Fruit fly (Drosophila melanogaster) whole organism, prepupa: ENCODE data around the gene CG34300.

Source experiments
- Blimp-1 ChIP-seq: fragments of 200-800 bp; sonication (Bioruptor generic); optimal IDR thresholded peaks from 3 replicates; lab custom pipeline; 2017; ENCODE audit warnings: missing biosample characterization, missing genetic modification characterization, mild to moderate bottlenecking, moderate library complexity, missing genetic modification reagents
- CG10631 ChIP-seq: fragments of 200-800 bp; sonication (Bioruptor generic); optimal IDR thresholded peaks from 2 replicates; lab custom pipeline; 2016; ENCODE audit warnings: missing biosample characterization, missing genetic modification characterization
- CG10669 ChIP-seq: fragments of 200-800 bp; sonication (Bioruptor generic); optimal IDR thresholded peaks from 3 replicates; lab custom pipeline; 2018; ENCODE audit warnings: missing biosample characterization, mild to moderate bottlenecking, missing genetic modification characterization, moderate library complexity
- CG11762 ChIP-seq: fragments of 200-800 bp; sonication (Bioruptor generic); optimal IDR thresholded peaks from 3 replicates; lab custom pipeline; 2016; ENCODE audit warnings: missing biosample characterization, missing genetic modification characterization; ENCODE audit not compliant: insufficient read depth
- CG1621 ChIP-seq: fragments of 200-800 bp; sonication (Bioruptor generic); optimal IDR thresholded peaks from 3 replicates; lab custom pipeline; 2018; ENCODE audit warnings: missing biosample characterization, mild to moderate bottlenecking, missing genetic modification characterization
- CG16779 ChIP-seq: fragments of 200-800 bp; sonication (Bioruptor generic); optimal IDR thresholded peaks from 3 replicates; lab custom pipeline; 2017; ENCODE audit warnings: missing biosample characterization, mild to moderate bottlenecking, missing genetic modification characterization
- CG3032 ChIP-seq: fragments of 200-800 bp; optimal IDR thresholded peaks from 2 replicates; lab custom pipeline; 2019; ENCODE audit warnings: missing biosample characterization, mild to moderate bottlenecking, missing genetic modification characterization, moderate library complexity
- CG34406 ChIP-seq: fragments of 200-800 bp; sonication (Bioruptor generic); optimal IDR thresholded peaks from 3 replicates; lab custom pipeline; 2016; ENCODE audit warnings: missing biosample characterization, missing genetic modification characterization
- CG3919 ChIP-seq: fragments of 200-800 bp; sonication (Bioruptor generic); optimal IDR thresholded peaks from 3 replicates; lab custom pipeline; 2016; ENCODE audit warnings: missing biosample characterization, missing genetic modification characterization
- CG4318 ChIP-seq: fragments of 200-800 bp; sonication (Bioruptor generic); optimal IDR thresholded peaks from 3 replicates; lab custom pipeline; 2017; ENCODE audit warnings: missing biosample characterization, mild to moderate bottlenecking, missing genetic modification characterization
- CG6163 ChIP-seq: fragments of 200-800 bp; sonication (Bioruptor generic); IDR thresholded peaks from 3 replicates; pipeline ENCODE4 v1.3.6; 2022; ENCODE audit warnings: missing biosample characterization, missing genetic modification characterization
- CG6276 ChIP-seq: fragments of 200-800 bp; sonication (Bioruptor generic); optimal IDR thresholded peaks from 2 replicates; lab custom pipeline; 2017; ENCODE audit warnings: missing biosample characterization, mild to moderate bottlenecking, missing genetic modification characterization
- CG6792 ChIP-seq: fragments of 200-800 bp; sonication (Bioruptor generic); optimal IDR thresholded peaks from 3 replicates; lab custom pipeline; 2016; ENCODE audit warnings: missing biosample characterization, missing genetic modification characterization
- CG6808 ChIP-seq: fragments of 200-800 bp; sonication (Bioruptor generic); optimal IDR thresholded peaks from 3 replicates; lab custom pipeline; 2017; ENCODE audit warnings: missing biosample characterization, missing genetic modification characterization, mild to moderate bottlenecking, moderate library complexity, missing genetic modification reagents
- CG7368 ChIP-seq: fragments of 200-800 bp; sonication (Bioruptor generic); optimal IDR thresholded peaks from 3 replicates; lab custom pipeline; 2016; ENCODE audit warnings: missing biosample characterization, missing genetic modification characterization
- CG8119 ChIP-seq: fragments of 200-800 bp; sonication (Bioruptor generic); IDR thresholded peaks from 3 replicates; pipeline ENCODE4 v1.3.6; 2022; ENCODE audit warnings: missing biosample characterization, missing genetic modification characterization
- CG8319 ChIP-seq: fragments of 200-800 bp; sonication (Bioruptor generic); optimal IDR thresholded peaks from 3 replicates; lab custom pipeline; 2016; ENCODE audit warnings: missing biosample characterization, missing genetic modification characterization
- CG9139 ChIP-seq: fragments of 200-800 bp; sonication (Bioruptor generic); optimal IDR thresholded peaks from 3 replicates; lab custom pipeline; 2017; ENCODE audit warnings: missing biosample characterization, mild to moderate bottlenecking, missing genetic modification characterization
- Eip75B ChIP-seq: fragments of 200-800 bp; sonication (Bioruptor generic); optimal IDR thresholded peaks from 3 replicates; lab custom pipeline; 2016; ENCODE audit warnings: missing biosample characterization, missing genetic modification characterization
- Eip78C ChIP-seq: fragments of 200-800 bp; sonication (Bioruptor generic); peaks from one replicate; lab custom pipeline; 2016; ENCODE audit warnings: missing biosample characterization, missing genetic modification characterization
- Ets96B ChIP-seq: fragments of 200-800 bp; optimal IDR thresholded peaks from 2 replicates; lab custom pipeline; 2019; ENCODE audit warnings: missing biosample characterization, mild to moderate bottlenecking, missing genetic modification characterization, moderate library complexity
- Gug ChIP-seq: fragments of 200-800 bp; sonication (Bioruptor generic); IDR thresholded peaks from 2 replicates; pipeline ENCODE4 v1.3.6; 2022; ENCODE audit warnings: missing biosample characterization, missing genetic modification characterization
- Hr39 ChIP-seq: fragments of 200-800 bp; sonication (Bioruptor generic); optimal IDR thresholded peaks from 2 replicates; lab custom pipeline; 2016; ENCODE audit warnings: missing biosample characterization, missing genetic modification characterization
- Hr4 ChIP-seq: fragments of 200-800 bp; sonication (Bioruptor generic); optimal IDR thresholded peaks from 3 replicates; lab custom pipeline; 2016; ENCODE audit warnings: missing biosample characterization, missing genetic modification characterization
- Met ChIP-seq: fragments of 200-800 bp; sonication (Bioruptor generic); optimal IDR thresholded peaks from 3 replicates; lab custom pipeline; 2016; ENCODE audit warnings: missing biosample characterization, missing genetic modification characterization
- OdsH ChIP-seq: fragments of 200-800 bp; sonication (Bioruptor generic); optimal IDR thresholded peaks from 3 replicates; lab custom pipeline; 2016; ENCODE audit warnings: missing biosample characterization, missing genetic modification characterization
- Smox ChIP-seq: fragments of 200-800 bp; sonication (Bioruptor generic); optimal IDR thresholded peaks from 3 replicates; lab custom pipeline; 2016; ENCODE audit warnings: missing biosample characterization, missing genetic modification characterization
- Sox102F ChIP-seq: fragments of 200-800 bp; sonication (Bioruptor generic); optimal IDR thresholded peaks from 2 replicates; lab custom pipeline; 2016; ENCODE audit warnings: missing biosample characterization, mild to moderate bottlenecking, missing genetic modification characterization
- Sox14 ChIP-seq: fragments of 200-800 bp; sonication (Bioruptor generic); optimal IDR thresholded peaks from 3 replicates; lab custom pipeline; 2016; ENCODE audit warnings: missing biosample characterization, missing genetic modification characterization
- achi ChIP-seq: fragments of 200-800 bp; sonication (Bioruptor generic); optimal IDR thresholded peaks from 3 replicates; lab custom pipeline; 2016; ENCODE audit warnings: missing biosample characterization, missing genetic modification characterization
- acj6 ChIP-seq: fragments of 200-800 bp; sonication (Bioruptor generic); optimal IDR thresholded peaks from 3 replicates; lab custom pipeline; 2016; ENCODE audit warnings: missing biosample characterization, missing genetic modification characterization
- dac ChIP-seq: fragments of 200-800 bp; sonication (Bioruptor generic); optimal IDR thresholded peaks from 2 replicates; lab custom pipeline; 2017; ENCODE audit warnings: missing biosample characterization, mild to moderate bottlenecking, missing genetic modification characterization
- dsx ChIP-seq: fragments of 200-800 bp; optimal IDR thresholded peaks from 3 replicates; lab custom pipeline; 2019; ENCODE audit warnings: missing biosample characterization, mild to moderate bottlenecking, missing genetic modification characterization, moderate library complexity; ENCODE audit not compliant: poor library complexity, severe bottlenecking
- eg ChIP-seq: fragments of 200-800 bp; sonication (Bioruptor generic); IDR thresholded peaks from 3 replicates; pipeline ENCODE4 v1.3.6; 2022; ENCODE audit warnings: missing biosample characterization, missing genetic modification characterization
- fd59A ChIP-seq: fragments of 200-800 bp; sonication (Bioruptor generic); optimal IDR thresholded peaks from 2 replicates; lab custom pipeline; 2017; ENCODE audit warnings: missing biosample characterization, mild to moderate bottlenecking, missing genetic modification characterization, missing genetic modification reagents
- fd85E ChIP-seq: fragments of 200-800 bp; sonication (Bioruptor generic); optimal IDR thresholded peaks from 3 replicates; lab custom pipeline; 2016; ENCODE audit warnings: missing biosample characterization, missing genetic modification characterization
- fkh ChIP-seq: fragments of 200-800 bp; sonication (Bioruptor generic); optimal IDR thresholded peaks from 3 replicates; lab custom pipeline; 2017; ENCODE audit warnings: missing biosample characterization, mild to moderate bottlenecking, missing genetic modification characterization, moderate library complexity
- net ChIP-seq: fragments of 200-800 bp; sonication (Bioruptor generic); optimal IDR thresholded peaks from 3 replicates; lab custom pipeline; 2016; ENCODE audit warnings: missing biosample characterization, missing genetic modification characterization
- pdm3 ChIP-seq: fragments of 200-800 bp; sonication (Bioruptor generic); optimal IDR thresholded peaks from 3 replicates; lab custom pipeline; 2016; ENCODE audit warnings: missing biosample characterization, missing genetic modification characterization
- salr ChIP-seq, 2 experiments: fragments of 200-800 bp; sonication (Bioruptor generic); optimal IDR thresholded peaks; 3 replicates each; lab custom pipeline; 2016 to 2018; ENCODE audit warnings: missing biosample characterization in 2 of 2, missing genetic modification characterization in 2 of 2, mild to moderate bottlenecking in 1 of 2
- spab ChIP-seq: fragments of 200-800 bp; sonication (Bioruptor generic); optimal IDR thresholded peaks from 2 replicates; lab custom pipeline; 2017; ENCODE audit warnings: missing biosample characterization, mild to moderate bottlenecking, missing genetic modification characterization, missing genetic modification reagents
- ss ChIP-seq, 2 experiments: fragments of 200-800 bp; sonication (Bioruptor generic); optimal IDR thresholded peaks; 2 replicates in 1 of 2; 3 replicates in 1 of 2; lab custom pipeline; 2017 to 2018; ENCODE audit warnings: mild to moderate bottlenecking in 2 of 2, missing biosample characterization in 2 of 2, missing genetic modification characterization in 2 of 2, moderate library complexity in 1 of 2
- svp ChIP-seq: fragments of 200-800 bp; sonication (Bioruptor generic); peaks from one replicate; lab custom pipeline; 2016; ENCODE audit warnings: missing biosample characterization, missing genetic modification characterization

Gene CG34300

DNA sequence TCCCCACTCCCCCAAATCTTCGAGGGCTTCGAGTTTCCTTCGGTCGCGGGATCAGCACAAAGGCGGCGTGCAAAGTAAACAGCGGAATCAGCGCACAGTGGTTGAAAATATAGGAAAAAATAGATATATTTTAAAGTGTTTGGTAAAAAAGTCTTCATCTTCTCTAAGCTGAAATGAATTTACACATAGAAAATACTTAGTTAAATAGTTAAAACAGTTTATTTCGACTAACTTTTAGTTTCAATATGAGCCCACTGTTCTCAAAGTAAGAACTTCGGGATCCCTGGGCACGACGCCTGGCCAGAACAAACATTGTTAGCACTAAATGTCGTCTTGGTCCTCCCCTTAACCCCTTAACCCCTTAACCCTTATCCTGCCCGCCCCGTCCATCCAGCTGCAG is 44.6 kb downstream of the CG34300 start (continued):
- TF ChIP-seq Hr39 (GFP tag; lab: Kevin White, UChicago) (peak; percentile 86), Sox14 (GFP tag; lab: Kevin White, UChicago) (peak; percentile 94), dac (GFP tag; lab: Kevin White, UChicago) (no peak), CG16779 (peak; percentile 90), svp (GFP tag; lab: Kevin White, UChicago) (peak; percentile 96), CG11762 (peak; percentile 89), Met (GFP tag; lab: Kevin White, UChicago) (peak; percentile 94), CG6163 (GFP tag; lab: Robert Waterston, UW) (peak; percentile 96), CG4318 (peak; percentile 58), spab (GFP tag; lab: Kevin White, UChicago) (peak; percentile 98), CG6792 (GFP tag; lab: Kevin White, UChicago) (peak; percentile 94)

DNA sequence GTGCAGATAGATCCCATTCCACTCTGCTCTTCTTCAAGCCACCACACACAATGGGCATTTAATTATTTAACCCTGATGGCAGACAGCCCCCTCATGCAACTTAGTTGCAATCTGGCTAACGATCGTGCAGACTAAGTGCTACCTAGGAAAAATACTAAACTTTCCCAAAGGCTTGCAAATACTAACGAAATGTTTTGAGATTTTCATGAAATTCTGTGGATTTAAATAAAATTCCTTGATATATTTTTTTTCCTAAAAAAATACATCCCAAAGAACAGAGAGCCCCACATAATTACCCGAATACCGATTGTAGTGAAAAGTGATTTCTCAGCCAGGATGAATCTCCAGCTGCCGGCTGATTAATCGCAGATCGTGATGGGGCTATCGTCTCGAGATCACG is 46.9 kb downstream of the CG34300 start:
- TF ChIP-seq salr (GFP tag; optimal IDR thresholded peaks at IDR 0.05; lab: Kevin White, UChicago) (peak in 1 of 2 experiments; percentile 67), spab (GFP tag; lab: Kevin White, UChicago) (peak; percentile 69), CG3032 (peak; percentile 82), CG1621 (tag; lab: Kevin White, UChicago) (peak; percentile 66), CG10669 (peak; percentile 87), pdm3 (GFP tag; lab: Kevin White, UChicago) (peak; percentile 42), Sox14 (GFP tag; lab: Kevin White, UChicago) (peak; percentile 37), fd85E (no peak), CG8319 (GFP tag; lab: Kevin White, UChicago) (peak; percentile 36), net (GFP tag; lab: Kevin White, UChicago) (peak; percentile 35), CG34406 (GFP tag; lab: Kevin White, UChicago) (peak; percentile 17), CG9139 (GFP tag; lab: Kevin White, UChicago) (peak; percentile 43), achi (GFP tag; lab: Kevin White, UChicago) (peak; percentile 49), Ets96B (tag; lab: Kevin White, UChicago) (peak; percentile 85), eg (GFP tag; lab: Robert Waterston, UW) (no peak), Smox (GFP tag; lab: Kevin White, UChicago) (no peak), dsx (peak; percentile 100), CG6163 (GFP tag; lab: Robert Waterston, UW) (peak; percentile 64), CG6276 (no peak), Met (GFP tag; lab: Kevin White, UChicago) (peak; percentile 31), fd59A (peak; percentile 75), ss (GFP tag; optimal IDR thresholded peaks at IDR 0.05; lab: Kevin White, UChicago) (peak in 1 of 2 experiments; percentile 45), CG7368 (GFP tag; lab: Kevin White, UChicago) (peak; percentile 19), Gug (no peak), OdsH (GFP tag; lab: Kevin White, UChicago) (peak; percentile 40), CG6808 (GFP tag; lab: Kevin White, UChicago) (peak; percentile 67), CG3919 (peak; percentile 66), Sox102F (GFP tag; lab: Kevin White, UChicago) (no peak), CG8119 (peak; percentile 33; the same call in 2 of the 3 replicates), Hr4 (GFP tag; lab: Kevin White, UChicago) (peak; percentile 21), acj6 (peak; percentile 24), Eip78C (peak; percentile 78), Blimp-1 (no peak), fkh (GFP tag; lab: Kevin White, UChicago) (no peak), Eip75B (peak; percentile 44), CG6792 (GFP tag; lab: Kevin White, UChicago) (peak; percentile 15), CG10631 (GFP tag; lab: Kevin White, UChicago) (peak; percentile 72)
